Worm (Caenorhabditis elegans): ENCODE results near the gene cnx-1.

Gene cnx-1

ce11 chrIII:9764718-9765117, 52.2 kb downstream of the cnx-1 start:
- TF ChIP-seq ref-1 (GFP tag; conservative IDR thresholded peaks at IDR 0.05) (no peak), ztf-23 (GFP tag; IDR thresholded peaks at IDR 0.05) (no peak), tab-1 (GFP tag; IDR thresholded peaks at IDR 0.05) (0 out of 2 replicates have a peak, but pooled peaks have one; percentile 59)
